Worm (Caenorhabditis elegans) whole organism, L2 larva: ENCODE data around the gene str-232.

Experiments used
- nhr-12 ChIP-seq: fragments of 150-350 bp; optimal IDR thresholded peaks from 2 replicates; lab custom pipeline; 2014; ENCODE audit warnings: missing biosample characterization, missing genetic modification characterization
- unc-39 ChIP-seq: fragments of 150-350 bp; optimal IDR thresholded peaks from 2 replicates; lab custom pipeline; 2014; ENCODE audit warnings: missing biosample characterization, missing genetic modification characterization

DNA sequence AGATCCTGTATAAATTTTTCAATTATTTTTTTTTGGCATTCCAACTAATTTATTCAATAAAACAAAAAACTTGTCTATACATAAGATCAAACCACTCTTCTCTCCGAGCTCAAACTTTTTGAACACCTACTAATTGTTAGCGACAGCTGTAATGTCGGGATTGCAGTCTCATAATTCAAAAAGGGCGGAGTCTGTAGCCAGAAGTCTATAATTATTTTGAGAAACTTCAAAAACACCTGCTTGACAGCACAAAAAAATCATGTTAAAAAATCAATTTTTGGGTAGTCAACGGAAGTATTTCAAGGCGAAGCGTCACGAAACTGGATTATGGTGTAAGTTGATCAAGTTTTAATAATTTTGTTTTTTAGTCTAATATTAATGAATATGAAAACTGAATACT lies 4.5 kb upstream of the str-232 start, which contains the start of gene srx-44:
- TF ChIP-seq nhr-12 (no peak), unc-39 (tag; lab: Kevin White, UChicago) (no peak)
